Fruit fly (Drosophila melanogaster): ENCODE results near the gene gw.

Gene gw

dm6 chr4:664277-664676 is 3.9 kb upstream of the gw start:
- TF ChIP-seq ey (GFP tag; optimal IDR thresholded peaks at IDR 0.05) (no peak), lola (GFP tag; optimal IDR thresholded peaks at IDR 0.05) (no peak), fru (GFP tag; optimal IDR thresholded peaks at IDR 0.05) (no peak), CrebA (GFP tag; optimal IDR thresholded peaks at IDR 0.05; ENCODE audit: borderline replicate concordance) (no peak), h (GFP tag; optimal IDR thresholded peaks at IDR 0.05) (no peak), dsf (GFP tag; optimal IDR thresholded peaks at IDR 0.05; ENCODE audit: borderline replicate concordance) (no peak), brk (GFP tag; optimal IDR thresholded peaks at IDR 0.05) (no peak), Rel (GFP tag; optimal IDR thresholded peaks at IDR 0.05) (no peak), Rel (tag; optimal IDR thresholded peaks at IDR 0.05) (no peak), dmrt93B (GFP tag; optimal IDR thresholded peaks at IDR 0.05) (no peak), CG9705 (GFP tag; optimal IDR thresholded peaks at IDR 0.05) (no peak), sv (GFP tag; optimal IDR thresholded peaks at IDR 0.05) (no peak), Hr83 (GFP tag; optimal IDR thresholded peaks at IDR 0.05; ENCODE audit: poor library complexity, severe bottlenecking) (no peak), sage (GFP tag; optimal IDR thresholded peaks at IDR 0.05) (no peak)

dm6 chr4:663055-663670 is 2.8 kb upstream of the gw start, which contains the start of the genes CG46466 and Slip1:
TSS of gene CG46466 (minus strand) at chr4:663124.
TSS of gene Slip1 (plus strand) at chr4:663621.
- peak; percentile 89 for TF ChIP-seq N (GFP tag; optimal IDR thresholded peaks at IDR 0.05)
- no peak for TF ChIP-seq GATAd (GFP tag; optimal IDR thresholded peaks at IDR 0.05)
- peak; percentile 46 for TF ChIP-seq woc (GFP tag; optimal IDR thresholded peaks at IDR 0.05)
- TF ChIP-seq Hr78 (GFP tag; optimal IDR thresholded peaks at IDR 0.05): peak; percentile 87
- TF ChIP-seq CrebA (GFP tag; optimal IDR thresholded peaks at IDR 0.05; ENCODE audit: borderline replicate concordance): no peak
- TF ChIP-seq lola (GFP tag; optimal IDR thresholded peaks at IDR 0.05): peak; percentile 64
- TF ChIP-seq ey (GFP tag; optimal IDR thresholded peaks at IDR 0.05): peak; percentile 36
- peak; percentile 16 for TF ChIP-seq CG9705 (GFP tag; optimal IDR thresholded peaks at IDR 0.05)

dm6 chr4:662101-662500 is 1.7 kb upstream of the gw start:
- TF ChIP-seq Jra (GFP tag; optimal IDR thresholded peaks at IDR 0.05) (no peak), Hr83 (GFP tag; optimal IDR thresholded peaks at IDR 0.05; ENCODE audit: poor library complexity, severe bottlenecking) (no peak), CG9705 (GFP tag; optimal IDR thresholded peaks at IDR 0.05) (no peak)

dm6 chr4:659058-659588 is 1.3 kb downstream of the gw start:
- TF ChIP-seq Hr78 (GFP tag; optimal IDR thresholded peaks at IDR 0.05) (no peak), h (GFP tag; optimal IDR thresholded peaks at IDR 0.05) (peak; percentile 7), sv (GFP tag; optimal IDR thresholded peaks at IDR 0.05) (no peak), sage (GFP tag; optimal IDR thresholded peaks at IDR 0.05) (peak; percentile 20), CG32264 (GFP tag; optimal IDR thresholded peaks at IDR 0.05) (no peak), woc (GFP tag; optimal IDR thresholded peaks at IDR 0.05) (no peak), OdsH (GFP tag; optimal IDR thresholded peaks at IDR 0.05) (no peak), Mio (GFP tag; optimal IDR thresholded peaks at IDR 0.05) (no peak)

dm6 chr4:647388-647787 is 13.0 kb downstream of the gw start:
- TF ChIP-seq br (GFP tag; optimal IDR thresholded peaks at IDR 0.05): no peak

dm6 chr4:646414-647016 is 13.9 kb downstream of the gw start, which contains the start of gene Ekar:
TSS of gene Ekar (minus strand) at chr4:646556.
- TF ChIP-seq Jra (GFP tag; optimal IDR thresholded peaks at IDR 0.05): no peak
- TF ChIP-seq ey (GFP tag; optimal IDR thresholded peaks at IDR 0.05): no peak
- TF ChIP-seq CG32264 (GFP tag; optimal IDR thresholded peaks at IDR 0.05): no peak
- TF ChIP-seq Dfd (GFP tag; optimal IDR thresholded peaks at IDR 0.05): no peak
- TF ChIP-seq CrebA (GFP tag; optimal IDR thresholded peaks at IDR 0.05; ENCODE audit: borderline replicate concordance): no peak
- no peak for TF ChIP-seq sv (GFP tag; optimal IDR thresholded peaks at IDR 0.05)
- TF ChIP-seq Abd-B (GFP tag; optimal IDR thresholded peaks at IDR 0.05): no peak
- TF ChIP-seq Hnf4 (GFP tag; optimal IDR thresholded peaks at IDR 0.05): no peak
- no peak for TF ChIP-seq jim (GFP tag; optimal IDR thresholded peaks at IDR 0.05)
